Worm (Caenorhabditis elegans) whole organism, early embryonic: ENCODE results near the gene ddn-2.

Experiments used
- B0310.2 ChIP-seq: sonication (generic microtip); optimal IDR thresholded peaks from 2 replicates; lab custom pipeline; 2016; ENCODE audit warnings: mild to moderate bottlenecking, missing genetic modification characterization, missing compliant biosample characterization
- F13C5.2 ChIP-seq: sonication (generic microtip); optimal IDR thresholded peaks from 2 replicates; lab custom pipeline; 2017; ENCODE audit warnings: mild to moderate bottlenecking, missing genetic modification characterization, inconsistent platforms, missing compliant biosample characterization
- aly-1 ChIP-seq: sonication (generic microtip); optimal IDR thresholded peaks from 2 replicates; lab custom pipeline; 2016; ENCODE audit warnings: missing genetic modification characterization, missing compliant biosample characterization
- ama-1 ChIP-seq: fragments of 150-350 bp; optimal IDR thresholded peaks from 2 replicates; lab custom pipeline; 2014
- ceh-36 ChIP-seq: sonication (generic microtip); optimal IDR thresholded peaks from 2 replicates; lab custom pipeline; 2016; ENCODE audit warnings: missing genetic modification characterization, inconsistent platforms, missing compliant biosample characterization
- ets-7 ChIP-seq: sonication (generic microtip); optimal IDR thresholded peaks from 2 replicates; lab custom pipeline; 2016; ENCODE audit warnings: missing genotype, missing genetic modification characterization, missing compliant biosample characterization
- flt-1 ChIP-seq: fragments of 200-800 bp; sonication (Bioruptor generic); IDR thresholded peaks from 2 replicates; pipeline ENCODE4 v1.3.6; 2022; ENCODE audit warnings: missing genetic modification characterization, missing compliant biosample characterization
- hmbx-1 ChIP-seq: sonication (generic microtip); optimal IDR thresholded peaks from 2 replicates; lab custom pipeline; 2016; ENCODE audit warnings: mild to moderate bottlenecking, missing genetic modification characterization, missing compliant biosample characterization
- hnd-1 ChIP-seq: sonication (generic microtip); optimal IDR thresholded peaks from 2 replicates; lab custom pipeline; 2016; ENCODE audit warnings: missing genetic modification characterization, missing compliant biosample characterization
- scrt-1 ChIP-seq: fragments of 200-800 bp; sonication (Bioruptor generic); IDR thresholded peaks from 2 replicates; pipeline ENCODE4 v1.3.6; 2022; ENCODE audit warnings: missing genetic modification characterization, missing compliant biosample characterization
- tbx-37 ChIP-seq: fragments of 200-800 bp; sonication (Bioruptor generic); conservative IDR thresholded peaks from 2 replicates; pipeline ENCODE4 v1.3.6; 2022; ENCODE audit warnings: missing genetic modification reagents, missing genetic modification characterization, missing compliant biosample characterization

DNA sequence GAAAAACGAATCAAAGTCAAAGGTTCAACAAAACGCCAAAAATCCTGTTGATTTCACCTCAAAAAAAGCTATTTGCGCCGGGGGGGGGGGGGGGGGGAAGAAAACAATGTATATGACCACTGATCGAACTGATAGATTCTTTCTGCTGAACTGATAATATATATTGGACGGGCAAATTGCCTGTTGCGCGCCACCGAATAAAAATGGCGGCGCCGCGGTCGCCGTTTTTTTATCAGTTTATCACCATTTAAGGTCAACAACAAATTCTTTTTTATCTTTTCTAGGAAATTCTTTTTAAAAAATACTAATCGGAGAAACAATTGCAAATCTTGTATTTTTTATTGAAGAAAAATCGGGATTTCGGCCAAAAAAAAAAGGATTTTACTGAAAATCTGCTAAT is 29.1 kb upstream of the ddn-2 start:
- no peak for TF ChIP-seq ceh-36 (tag; lab: Kevin White, UChicago)
- no peak for TF ChIP-seq aly-1 (tag; lab: Kevin White, UChicago)
- TF ChIP-seq scrt-1 (GFP tag; lab: Robert Waterston, UW) = no peak
- no peak for TF ChIP-seq tbx-37 (GFP tag; lab: Robert Waterston, UW)
- TF ChIP-seq hmbx-1 (tag; lab: Kevin White, UChicago) = no peak
- no peak for TF ChIP-seq F13C5.2 (tag; lab: Kevin White, UChicago)
- TF ChIP-seq ama-1 (lab: Kevin White, UChicago) = no peak
- no peak for TF ChIP-seq B0310.2 (tag; lab: Kevin White, UChicago)
- no peak for TF ChIP-seq ets-7
- no peak for TF ChIP-seq flt-1
- no peak for TF ChIP-seq hnd-1 (tag; lab: Kevin White, UChicago)
